Worm (Caenorhabditis elegans): ENCODE results near the gene abce-1.
A peak's percentile ranks its signal among the peaks of the same experiment; 100 is the strongest.

The abce-1 gene

DNA sequence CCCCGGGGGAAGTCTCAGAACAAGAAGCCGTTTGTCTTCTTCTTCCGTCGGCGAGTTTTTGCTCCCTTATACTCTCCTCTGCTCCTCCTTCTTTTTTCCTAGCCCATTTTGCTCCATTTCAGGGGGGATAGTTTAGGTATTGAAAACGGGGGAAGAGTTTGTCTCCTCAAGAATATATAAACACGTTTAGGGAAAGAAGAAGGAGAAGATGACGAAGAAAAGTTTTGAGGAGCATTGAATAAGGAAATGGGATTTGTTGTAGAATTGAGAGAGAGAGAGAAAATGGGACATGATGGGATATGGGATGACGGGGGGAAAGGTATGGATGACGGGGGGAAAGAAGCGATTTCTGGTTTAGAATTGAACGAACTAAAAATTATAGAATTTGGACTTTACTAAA is 30.2 kb upstream of the abce-1 start:
- TF ChIP-seq lin-13 (tag; optimal IDR thresholded peaks at IDR 0.05) (no peak), ceh-83 (GFP tag; optimal IDR thresholded peaks at IDR 0.05) (no peak), zip-8 (tag; optimal IDR thresholded peaks at IDR 0.05) (no peak), mep-1 (tag; optimal IDR thresholded peaks at IDR 0.05) (no peak), ces-1 (GFP tag; optimal IDR thresholded peaks at IDR 0.05) (peak; percentile 93)

DNA sequence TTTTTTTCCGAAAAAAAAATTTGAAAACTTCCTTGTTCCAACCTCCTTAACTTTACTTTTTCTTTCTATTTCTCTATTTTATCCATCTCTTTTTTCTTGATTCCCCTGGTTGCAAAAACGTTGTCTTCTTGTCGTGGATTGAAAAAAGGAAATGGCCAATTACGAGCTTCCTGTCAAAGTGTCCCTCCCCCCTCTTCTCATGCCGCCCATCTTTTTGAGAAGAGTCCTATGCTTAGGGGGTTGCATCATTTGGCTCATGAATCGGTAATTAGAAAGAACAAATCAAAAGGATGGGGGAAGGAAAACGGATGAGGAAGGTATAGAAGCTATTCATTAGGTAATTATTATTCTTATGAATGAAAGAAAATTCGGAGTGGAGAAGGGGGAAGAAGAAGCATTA is 26.5 kb upstream of the abce-1 start:
- TF ChIP-seq ces-1 (GFP tag; optimal IDR thresholded peaks at IDR 0.05) (peak; percentile 69), lsy-2 (tag; optimal IDR thresholded peaks at IDR 0.05) (no peak)

DNA sequence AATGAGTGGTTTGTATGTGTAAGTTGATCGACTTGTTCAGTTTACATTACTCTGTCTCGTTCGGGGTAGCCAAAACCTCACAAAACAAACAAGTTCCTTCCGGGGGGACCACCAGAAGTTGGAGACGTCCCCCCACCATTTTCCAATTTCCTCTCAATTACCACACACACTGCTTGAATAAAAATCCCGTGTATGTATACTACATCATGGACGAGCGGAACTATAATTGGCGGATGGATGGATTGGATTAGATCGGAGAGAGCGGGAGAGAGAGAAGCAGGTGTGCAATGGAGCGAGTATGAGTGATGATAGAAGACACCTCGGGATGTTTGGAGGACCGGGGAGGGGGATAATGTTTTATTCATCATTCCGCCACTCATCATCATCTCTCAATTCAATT is 22.4 kb upstream of the abce-1 start:
- TF ChIP-seq ceh-39 (tag; optimal IDR thresholded peaks at IDR 0.05) (no peak), elt-1 (tag; optimal IDR thresholded peaks at IDR 0.05; ENCODE audit: borderline replicate concordance, insufficient read depth) (no peak), pha-4 (tag; optimal IDR thresholded peaks at IDR 0.05) (no peak), unc-39 (tag; optimal IDR thresholded peaks at IDR 0.05) (no peak), ceh-43 (GFP tag; optimal IDR thresholded peaks at IDR 0.05) (peak; percentile 8), ces-1 (GFP tag; optimal IDR thresholded peaks at IDR 0.05) (peak; percentile 97)

- TF ChIP-seq lin-32 (GFP tag; optimal IDR thresholded peaks at IDR 0.05) (no peak), snpc-4 (tag; optimal IDR thresholded peaks at IDR 0.05) (no peak), elt-1 (tag; optimal IDR thresholded peaks at IDR 0.05; ENCODE audit: borderline replicate concordance, insufficient read depth) (no peak), drap-1 (GFP tag; optimal IDR thresholded peaks at IDR 0.05) (no peak), tbx-8 (GFP tag; optimal IDR thresholded peaks at IDR 0.05) (no peak), mls-2 (tag; optimal IDR thresholded peaks at IDR 0.05) (no peak), lsy-2 (tag; optimal IDR thresholded peaks at IDR 0.05) (no peak), ztf-11 (tag; optimal IDR thresholded peaks at IDR 0.05) (no peak), ceh-43 (GFP tag; optimal IDR thresholded peaks at IDR 0.05) (no peak), M03D4.4 (tag; optimal IDR thresholded peaks at IDR 0.05) (no peak), nhr-2 (tag; optimal IDR thresholded peaks at IDR 0.05) (no peak), ceh-39 (tag; optimal IDR thresholded peaks at IDR 0.05) (no peak), nhr-237 (tag; optimal IDR thresholded peaks at IDR 0.05) (no peak), nhr-28 (tag; optimal IDR thresholded peaks at IDR 0.05) (no peak), lin-13 (tag; optimal IDR thresholded peaks at IDR 0.05) (no peak), flh-1 (GFP tag; optimal IDR thresholded peaks at IDR 0.05) (no peak), nhr-76 (tag; optimal IDR thresholded peaks at IDR 0.05) (no peak), sem-2 (GFP tag; optimal IDR thresholded peaks at IDR 0.05) (no peak), zip-8 (tag; optimal IDR thresholded peaks at IDR 0.05) (no peak), ceh-83 (GFP tag; optimal IDR thresholded peaks at IDR 0.05) (no peak)
Observed at ce11 chrIII:13139301-13139700, 14.3 kb upstream of the abce-1 start, which contains the start of gene bre-2. Gene bre-2 (minus strand): TSS chrIII:13139626.

ce11 chrIII:13151765-13152164 is 1.9 kb upstream of the abce-1 start:
- no peak for TF ChIP-seq tbx-8 (GFP tag; optimal IDR thresholded peaks at IDR 0.05)
- no peak for TF ChIP-seq blmp-1 (tag; optimal IDR thresholded peaks at IDR 0.05)
- TF ChIP-seq ceh-43 (GFP tag; optimal IDR thresholded peaks at IDR 0.05): no peak
- TF ChIP-seq unc-39 (tag; optimal IDR thresholded peaks at IDR 0.05): no peak

DNA sequence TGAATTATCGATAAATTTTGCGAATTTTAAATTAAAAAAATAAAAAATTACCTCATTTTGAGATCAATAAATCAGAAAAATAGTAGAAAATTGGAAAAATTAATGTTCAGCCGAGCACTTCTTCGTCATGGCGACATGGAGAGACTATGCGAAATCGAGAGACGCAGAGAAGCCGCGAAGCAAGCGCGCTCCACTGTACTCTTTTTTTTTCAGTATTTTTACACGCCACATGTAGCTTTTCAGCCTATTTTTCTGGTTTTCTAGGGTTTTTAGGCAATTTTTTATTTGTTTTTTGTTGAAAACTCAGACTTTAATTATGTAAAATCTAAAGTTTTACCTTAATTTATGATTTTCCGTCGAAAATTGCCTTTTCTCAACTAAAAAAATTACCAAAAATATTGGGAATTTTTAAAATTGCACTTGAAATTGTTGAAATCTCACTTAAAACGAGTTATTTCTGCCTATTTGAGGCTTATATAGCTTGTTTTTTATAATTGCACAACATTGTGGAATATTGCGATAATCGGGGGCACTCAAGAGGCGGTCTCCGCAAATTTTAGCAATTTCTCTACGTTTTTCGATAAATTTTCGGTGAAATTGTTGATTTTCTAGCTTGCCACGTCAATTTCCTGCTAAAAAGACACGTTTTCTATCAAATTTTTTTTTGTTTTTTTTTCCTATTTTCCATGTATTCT is 773 bp upstream of the abce-1 start, which contains the start of gene Y39E4B.10:
Gene Y39E4B.10 (minus strand): TSS at position 162 of the 695 bp plus-strand sequence.
- TF ChIP-seq lin-13 (tag; optimal IDR thresholded peaks at IDR 0.05) (peak; percentile 20), mep-1 (tag; optimal IDR thresholded peaks at IDR 0.05) (peak; percentile 2), pha-4 (tag; optimal IDR thresholded peaks at IDR 0.05) (peak; percentile 5), ces-1 (GFP tag; optimal IDR thresholded peaks at IDR 0.05) (no peak)

ce11 chrIII:13160636-13161035 is 7.0 kb downstream of the abce-1 start:
- TF ChIP-seq sptf-1 (tag; optimal IDR thresholded peaks at IDR 0.05) (peak; percentile 14), elt-3 (tag; optimal IDR thresholded peaks at IDR 0.05) (no peak), M03D4.4 (tag; optimal IDR thresholded peaks at IDR 0.05) (peak; percentile 4), nhr-28 (tag; optimal IDR thresholded peaks at IDR 0.05) (no peak), drap-1 (GFP tag; optimal IDR thresholded peaks at IDR 0.05) (peak; percentile 17), cnd-1 (tag; optimal IDR thresholded peaks at IDR 0.05) (peak; percentile 15), elt-1 (tag; optimal IDR thresholded peaks at IDR 0.05; ENCODE audit: borderline replicate concordance, insufficient read depth) (no peak)
